Worm (Caenorhabditis elegans): ENCODE data around the gene flp-25.

DNA sequence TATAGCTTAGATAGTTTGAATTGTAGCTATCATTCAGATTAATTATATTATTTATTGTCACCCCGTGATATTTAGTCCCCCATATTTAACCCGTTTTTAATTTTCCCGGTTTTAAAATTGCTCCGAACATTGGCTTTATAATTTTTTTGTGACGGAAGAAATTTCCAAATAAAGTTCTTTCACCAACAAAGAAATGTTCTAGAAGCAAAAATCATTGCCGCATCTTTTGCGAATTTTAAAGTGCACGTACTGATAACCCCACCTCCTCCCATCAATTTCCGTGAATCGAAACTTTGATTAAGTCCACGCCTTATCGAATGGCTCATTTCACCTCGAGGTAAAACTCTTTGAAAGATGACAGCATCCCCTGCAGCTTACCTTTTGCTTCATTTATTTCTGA lies 36.6 kb upstream of the flp-25 start, which contains the start of gene C40H1.7:
- TF ChIP-seq nhr-237 (tag; optimal IDR thresholded peaks at IDR 0.05) (no peak), hlh-1 (tag; optimal IDR thresholded peaks at IDR 0.05) (no peak), nhr-12 (tag; optimal IDR thresholded peaks at IDR 0.05) (no peak), elt-3 (tag; optimal IDR thresholded peaks at IDR 0.05) (no peak), lin-32 (GFP tag; optimal IDR thresholded peaks at IDR 0.05) (no peak), mep-1 (tag; optimal IDR thresholded peaks at IDR 0.05) (no peak), snpc-4 (tag; optimal IDR thresholded peaks at IDR 0.05) (no peak), elt-1 (tag; optimal IDR thresholded peaks at IDR 0.05; ENCODE audit: borderline replicate concordance, insufficient read depth) (no peak), sptf-1 (tag; optimal IDR thresholded peaks at IDR 0.05) (no peak), unc-39 (tag; optimal IDR thresholded peaks at IDR 0.05) (no peak), unc-62 (GFP tag; optimal IDR thresholded peaks at IDR 0.05) (no peak)
